Fruit fly (Drosophila melanogaster) whole organism, prepupa: ENCODE data around the gene raskol.

ENCODE experiments used
- CG10669 ChIP-seq: fragments of 200-800 bp; sonication (Bioruptor generic); optimal IDR thresholded peaks from 3 replicates; lab custom pipeline; 2018; ENCODE audit warnings: missing biosample characterization, mild to moderate bottlenecking, missing genetic modification characterization, moderate library complexity
- CG11294 ChIP-seq: fragments of 200-800 bp; sonication (Bioruptor generic); IDR thresholded peaks from 2 replicates; pipeline ENCODE4 v1.3.6; 2022; ENCODE audit warnings: missing biosample characterization, missing genetic modification characterization
- CG11762 ChIP-seq: fragments of 200-800 bp; sonication (Bioruptor generic); optimal IDR thresholded peaks from 3 replicates; lab custom pipeline; 2016; ENCODE audit warnings: missing biosample characterization, missing genetic modification characterization; ENCODE audit not compliant: insufficient read depth
- CG1621 ChIP-seq: fragments of 200-800 bp; sonication (Bioruptor generic); optimal IDR thresholded peaks from 3 replicates; lab custom pipeline; 2018; ENCODE audit warnings: missing biosample characterization, mild to moderate bottlenecking, missing genetic modification characterization
- CG31627 ChIP-seq: fragments of 200-800 bp; sonication (Bioruptor generic); optimal IDR thresholded peaks from 3 replicates; lab custom pipeline; 2016; ENCODE audit warnings: missing biosample characterization, missing genetic modification characterization
- CG34406 ChIP-seq: fragments of 200-800 bp; sonication (Bioruptor generic); optimal IDR thresholded peaks from 3 replicates; lab custom pipeline; 2016; ENCODE audit warnings: missing biosample characterization, missing genetic modification characterization
- CG3919 ChIP-seq: fragments of 200-800 bp; sonication (Bioruptor generic); optimal IDR thresholded peaks from 3 replicates; lab custom pipeline; 2016; ENCODE audit warnings: missing biosample characterization, missing genetic modification characterization
- CG6163 ChIP-seq: fragments of 200-800 bp; sonication (Bioruptor generic); IDR thresholded peaks from 3 replicates; pipeline ENCODE4 v1.3.6; 2022; ENCODE audit warnings: missing biosample characterization, missing genetic modification characterization
- CG6276 ChIP-seq: fragments of 200-800 bp; sonication (Bioruptor generic); optimal IDR thresholded peaks from 2 replicates; lab custom pipeline; 2017; ENCODE audit warnings: missing biosample characterization, mild to moderate bottlenecking, missing genetic modification characterization
- CG6808 ChIP-seq: fragments of 200-800 bp; sonication (Bioruptor generic); optimal IDR thresholded peaks from 3 replicates; lab custom pipeline; 2017; ENCODE audit warnings: missing biosample characterization, missing genetic modification characterization, mild to moderate bottlenecking, moderate library complexity, missing genetic modification reagents
- CG6854 ChIP-seq: fragments of 200-800 bp; sonication (Bioruptor generic); optimal IDR thresholded peaks from 2 replicates; lab custom pipeline; 2017; ENCODE audit warnings: missing biosample characterization, mild to moderate bottlenecking, missing genetic modification characterization
- CG8119 ChIP-seq: fragments of 200-800 bp; sonication (Bioruptor generic); IDR thresholded peaks from 3 replicates; pipeline ENCODE4 v1.3.6; 2022; ENCODE audit warnings: missing biosample characterization, missing genetic modification characterization
- CG8319 ChIP-seq: fragments of 200-800 bp; sonication (Bioruptor generic); optimal IDR thresholded peaks from 3 replicates; lab custom pipeline; 2016; ENCODE audit warnings: missing biosample characterization, missing genetic modification characterization
- CG8632 ChIP-seq: fragments of 200-800 bp; sonication (Bioruptor generic); optimal IDR thresholded peaks from 3 replicates; lab custom pipeline; 2016; ENCODE audit warnings: missing biosample characterization, missing genetic modification characterization
- Eip75B ChIP-seq: fragments of 200-800 bp; sonication (Bioruptor generic); optimal IDR thresholded peaks from 3 replicates; lab custom pipeline; 2016; ENCODE audit warnings: missing biosample characterization, missing genetic modification characterization
- Eip78C ChIP-seq: fragments of 200-800 bp; sonication (Bioruptor generic); peaks from one replicate; lab custom pipeline; 2016; ENCODE audit warnings: missing biosample characterization, missing genetic modification characterization
- Eip93F ChIP-seq: fragments of 200-800 bp; sonication (Bioruptor generic); optimal IDR thresholded peaks from 2 replicates; lab custom pipeline; 2016; ENCODE audit warnings: missing biosample characterization, mild to moderate bottlenecking, missing genetic modification characterization
- Ets96B ChIP-seq: fragments of 200-800 bp; optimal IDR thresholded peaks from 2 replicates; lab custom pipeline; 2019; ENCODE audit warnings: missing biosample characterization, mild to moderate bottlenecking, missing genetic modification characterization, moderate library complexity
- Gug ChIP-seq: fragments of 200-800 bp; sonication (Bioruptor generic); IDR thresholded peaks from 2 replicates; pipeline ENCODE4 v1.3.6; 2022; ENCODE audit warnings: missing biosample characterization, missing genetic modification characterization
- Hr38 ChIP-seq: sonication (Bioruptor generic); optimal IDR thresholded peaks from 2 replicates; lab custom pipeline; 2016; ENCODE audit warnings: missing biosample characterization, missing genetic modification characterization
- Hr4 ChIP-seq: fragments of 200-800 bp; sonication (Bioruptor generic); optimal IDR thresholded peaks from 3 replicates; lab custom pipeline; 2016; ENCODE audit warnings: missing biosample characterization, missing genetic modification characterization
- Lpt ChIP-seq: fragments of 200-800 bp; sonication (Bioruptor generic); optimal IDR thresholded peaks from 3 replicates; lab custom pipeline; 2016; ENCODE audit warnings: missing biosample characterization, missing genetic modification characterization
- OdsH ChIP-seq: fragments of 200-800 bp; sonication (Bioruptor generic); optimal IDR thresholded peaks from 3 replicates; lab custom pipeline; 2016; ENCODE audit warnings: missing biosample characterization, missing genetic modification characterization
- Sox102F ChIP-seq: fragments of 200-800 bp; sonication (Bioruptor generic); optimal IDR thresholded peaks from 2 replicates; lab custom pipeline; 2016; ENCODE audit warnings: missing biosample characterization, mild to moderate bottlenecking, missing genetic modification characterization
- Sox15 ChIP-seq: fragments of 200-800 bp; sonication (Bioruptor generic); optimal IDR thresholded peaks from 3 replicates; lab custom pipeline; 2016; ENCODE audit warnings: missing biosample characterization, missing genetic modification characterization
- achi ChIP-seq: fragments of 200-800 bp; sonication (Bioruptor generic); optimal IDR thresholded peaks from 3 replicates; lab custom pipeline; 2016; ENCODE audit warnings: missing biosample characterization, missing genetic modification characterization
- acj6 ChIP-seq: fragments of 200-800 bp; sonication (Bioruptor generic); optimal IDR thresholded peaks from 3 replicates; lab custom pipeline; 2016; ENCODE audit warnings: missing biosample characterization, missing genetic modification characterization
- cyc ChIP-seq: fragments of 200-800 bp; sonication (Bioruptor generic); optimal IDR thresholded peaks from 3 replicates; lab custom pipeline; 2016; ENCODE audit warnings: missing biosample characterization, missing genetic modification characterization
- dac ChIP-seq: fragments of 200-800 bp; sonication (Bioruptor generic); optimal IDR thresholded peaks from 2 replicates; lab custom pipeline; 2017; ENCODE audit warnings: missing biosample characterization, mild to moderate bottlenecking, missing genetic modification characterization
- dsx ChIP-seq: fragments of 200-800 bp; optimal IDR thresholded peaks from 3 replicates; lab custom pipeline; 2019; ENCODE audit warnings: missing biosample characterization, mild to moderate bottlenecking, missing genetic modification characterization, moderate library complexity; ENCODE audit not compliant: poor library complexity, severe bottlenecking
- esn ChIP-seq: fragments of 200-800 bp; sonication (Bioruptor generic); optimal IDR thresholded peaks from 2 replicates; lab custom pipeline; 2016; ENCODE audit warnings: missing biosample characterization, mild to moderate bottlenecking, missing genetic modification characterization, moderate library complexity
- fd59A ChIP-seq: fragments of 200-800 bp; sonication (Bioruptor generic); optimal IDR thresholded peaks from 2 replicates; lab custom pipeline; 2017; ENCODE audit warnings: missing biosample characterization, mild to moderate bottlenecking, missing genetic modification characterization, missing genetic modification reagents
- fkh ChIP-seq: fragments of 200-800 bp; sonication (Bioruptor generic); optimal IDR thresholded peaks from 3 replicates; lab custom pipeline; 2017; ENCODE audit warnings: missing biosample characterization, mild to moderate bottlenecking, missing genetic modification characterization, moderate library complexity
- lz ChIP-seq: fragments of 200-800 bp; sonication (Bioruptor generic); optimal IDR thresholded peaks from 3 replicates; lab custom pipeline; 2016; ENCODE audit warnings: missing biosample characterization, missing genetic modification characterization
- pdm3 ChIP-seq: fragments of 200-800 bp; sonication (Bioruptor generic); optimal IDR thresholded peaks from 3 replicates; lab custom pipeline; 2016; ENCODE audit warnings: missing biosample characterization, missing genetic modification characterization
- salr ChIP-seq, 2 experiments: fragments of 200-800 bp; sonication (Bioruptor generic); optimal IDR thresholded peaks; 3 replicates each; lab custom pipeline; 2016 to 2018; ENCODE audit warnings: missing biosample characterization in 2 of 2, missing genetic modification characterization in 2 of 2, mild to moderate bottlenecking in 1 of 2
- spab ChIP-seq: fragments of 200-800 bp; sonication (Bioruptor generic); optimal IDR thresholded peaks from 2 replicates; lab custom pipeline; 2017; ENCODE audit warnings: missing biosample characterization, mild to moderate bottlenecking, missing genetic modification characterization, missing genetic modification reagents
- svp ChIP-seq: fragments of 200-800 bp; sonication (Bioruptor generic); peaks from one replicate; lab custom pipeline; 2016; ENCODE audit warnings: missing biosample characterization, missing genetic modification characterization
- topi ChIP-seq: fragments of 200-800 bp; sonication (Bioruptor generic); optimal IDR thresholded peaks from 3 replicates; lab custom pipeline; 2016; ENCODE audit warnings: missing biosample characterization, missing genetic modification characterization

Gene raskol

DNA sequence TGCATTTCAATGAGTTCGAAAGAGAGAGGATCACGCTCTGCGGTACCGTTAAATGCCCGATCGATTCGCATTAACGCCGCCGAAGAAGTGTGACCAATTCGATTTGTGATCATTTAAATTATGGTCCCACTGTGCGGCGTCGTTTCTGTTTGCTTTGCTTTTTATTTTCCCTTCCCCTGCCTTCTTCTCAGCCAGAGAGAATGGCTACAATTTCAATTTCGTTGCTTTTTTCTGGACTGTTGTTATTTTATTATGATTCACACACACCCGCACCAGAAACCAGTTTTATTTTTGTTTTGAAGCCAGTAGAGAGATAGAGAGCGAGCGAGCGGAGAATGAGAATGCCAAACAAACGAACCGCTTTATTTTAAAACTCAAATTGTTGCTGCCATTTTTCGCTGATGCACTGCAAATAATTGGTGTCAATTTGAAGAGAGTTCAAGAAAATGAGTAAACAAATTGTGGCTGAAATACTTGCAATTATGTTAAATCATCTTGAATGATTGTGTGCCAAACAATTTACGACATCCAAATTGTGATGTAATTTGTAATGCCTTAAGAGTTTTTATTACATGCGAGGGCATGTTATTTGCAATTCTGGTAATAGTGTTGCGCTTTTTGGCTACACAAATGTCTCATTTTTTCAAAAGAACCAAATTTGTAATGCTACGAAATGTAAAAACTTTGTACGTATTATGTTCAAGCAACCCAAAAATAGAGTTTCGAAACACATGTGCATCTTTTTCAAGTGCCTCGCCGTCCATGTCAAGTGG lies 32.8 kb downstream of the raskol start (continued):
- peak; percentile 27 for TF ChIP-seq CG6854
- peak; percentile 89 for TF ChIP-seq svp (GFP tag; lab: Kevin White, UChicago)
- peak; percentile 94 for TF ChIP-seq Eip78C (GFP tag; lab: Kevin White, UChicago)
- TF ChIP-seq CG6163 (GFP tag; lab: Robert Waterston, UW) = peak; percentile 71
- peak; percentile 50 for TF ChIP-seq Lpt (GFP tag; lab: Kevin White, UChicago)
- TF ChIP-seq CG8632 (GFP tag; lab: Kevin White, UChicago) = peak; percentile 15
- peak; percentile 70 for TF ChIP-seq Hr4 (GFP tag; lab: Kevin White, UChicago)
- TF ChIP-seq salr (GFP tag; optimal IDR thresholded peaks at IDR 0.05; lab: Kevin White, UChicago) = peak in 1 of 2 experiments; percentile 83
- TF ChIP-seq dsx (GFP tag; lab: Kevin White, UChicago) = peak; percentile 70
- peak; percentile 73 for TF ChIP-seq esn (GFP tag; lab: Kevin White, UChicago)
- TF ChIP-seq fkh (GFP tag; lab: Kevin White, UChicago) = peak; percentile 67
- TF ChIP-seq pdm3 (GFP tag; lab: Kevin White, UChicago) = peak; percentile 77
- TF ChIP-seq OdsH (GFP tag; lab: Kevin White, UChicago) = peak; percentile 70
- TF ChIP-seq CG6276 (GFP tag; lab: Kevin White, UChicago) = peak; percentile 79
- TF ChIP-seq acj6 (GFP tag; lab: Kevin White, UChicago) = peak; percentile 75
- peak; percentile 37 for TF ChIP-seq Sox102F (GFP tag; lab: Kevin White, UChicago)
- TF ChIP-seq Eip75B (GFP tag; lab: Kevin White, UChicago) = peak; percentile 79
- peak; percentile 77 for TF ChIP-seq CG3919 (GFP tag; lab: Kevin White, UChicago)
- TF ChIP-seq CG11294 = peak; percentile 46; the same call in 1 of the 2 replicates
- TF ChIP-seq CG34406 = peak; percentile 54
- TF ChIP-seq spab = peak; percentile 69
- peak; percentile 47 for TF ChIP-seq CG1621 (tag; lab: Kevin White, UChicago)
- TF ChIP-seq topi (GFP tag; lab: Kevin White, UChicago) = peak; percentile 80
- peak; percentile 64 for TF ChIP-seq achi (GFP tag; lab: Kevin White, UChicago)
- no peak for TF ChIP-seq Hr38
- TF ChIP-seq CG8119 (GFP tag; lab: Robert Waterston, UW) = peak; percentile 66
- peak; percentile 48 for TF ChIP-seq Sox15
- peak; percentile 64 for TF ChIP-seq CG6808
- TF ChIP-seq Eip93F (GFP tag; lab: Kevin White, UChicago) = no peak
- peak; percentile 61 for TF ChIP-seq CG8319
- peak; percentile 51; the same call in 1 of the 2 replicates for TF ChIP-seq Gug (GFP tag; lab: Robert Waterston, UW)
- peak; percentile 72 for TF ChIP-seq CG11762 (GFP tag; lab: Kevin White, UChicago)
- peak; percentile 45 for TF ChIP-seq dac (GFP tag; lab: Kevin White, UChicago)
- peak; percentile 68 for TF ChIP-seq cyc (GFP tag; lab: Kevin White, UChicago)
- TF ChIP-seq lz (GFP tag; lab: Kevin White, UChicago) = peak; percentile 71
- TF ChIP-seq Ets96B = peak; percentile 68
- peak; percentile 52 for TF ChIP-seq CG31627 (GFP tag; lab: Kevin White, UChicago)
- peak; percentile 67 for TF ChIP-seq CG10669 (GFP tag; lab: Kevin White, UChicago)
- TF ChIP-seq fd59A (GFP tag; lab: Kevin White, UChicago) = peak; percentile 48

DNA sequence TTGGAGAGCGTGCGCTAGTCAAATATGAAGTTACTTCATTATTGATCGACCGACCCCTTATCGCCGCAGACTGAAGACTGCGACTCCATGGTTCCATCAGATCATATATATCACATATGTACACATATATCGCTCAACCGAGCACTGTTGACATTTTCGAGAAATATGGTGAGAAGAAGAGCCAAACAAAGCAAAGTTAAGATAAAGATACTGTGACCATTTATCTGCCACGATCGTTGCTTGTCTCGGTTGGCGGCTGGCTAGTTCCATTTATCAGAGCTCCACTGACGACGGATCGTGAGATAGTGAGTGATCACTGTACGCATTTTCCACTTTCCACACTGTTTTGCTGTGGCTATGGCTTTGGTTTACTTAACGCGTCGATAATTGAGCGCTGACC lies 33.7 kb downstream of the raskol start:
- TF ChIP-seq fkh (GFP tag; lab: Kevin White, UChicago) (peak; percentile 62), CG3919 (GFP tag; lab: Kevin White, UChicago) (no peak)
- TF ChIP-seq, all 60 proteins: peak for 1
